Fruit fly (Drosophila melanogaster) S2 (cell line): ENCODE results near the gene Prosalpha2.

Experiments
- CG8478 ChIP-seq: fragments of >200 bp; optimal IDR thresholded peaks from 2 replicates; lab custom pipeline; 2018
- CTCF ChIP-seq, 2 experiments: fragments of >200 bp; optimal IDR thresholded peaks; 2 replicates each; lab custom pipeline; 2018

dm6 chr3R:12450713-12451259 is 19.7 kb downstream of the Prosalpha2 start:
- TF ChIP-seq CG8478 (lab: Kevin White, UChicago) (no peak), CTCF (optimal IDR thresholded peaks at IDR 0.05; lab: Kevin White, UChicago) (no peak)
